Worm (Caenorhabditis elegans): ENCODE measurements around the gene R09E10.13.
"Not testable (repeated sequence)": the region's sequence is repeated elsewhere in the genome, so short reads cannot be mapped to it uniquely, and the experiment has no call there.

Gene R09E10.13

DNA sequence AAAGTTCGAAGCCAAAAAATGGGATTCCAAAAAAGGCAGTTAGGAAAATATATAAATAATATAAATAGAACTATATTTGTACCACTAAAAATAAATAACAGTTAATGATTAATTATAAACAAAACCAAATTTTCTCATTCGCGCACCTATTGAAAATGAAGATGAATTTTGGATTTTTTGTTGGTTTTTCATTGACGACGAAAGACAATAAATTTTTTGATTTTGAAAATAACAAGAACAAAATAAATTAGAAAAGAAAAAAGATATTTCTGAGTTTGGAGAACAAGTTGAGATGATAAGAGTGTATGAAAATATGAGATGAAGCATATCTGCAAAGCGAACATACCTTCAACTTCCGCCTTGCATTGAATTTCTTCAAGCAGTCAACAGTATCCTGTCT, 42.3 kb upstream of the R09E10.13 start:
- TF ChIP-seq hlh-15 (tag; optimal IDR thresholded peaks at IDR 0.05) = no peak
- no peak for TF ChIP-seq ceh-18 (tag; optimal IDR thresholded peaks at IDR 0.05)
- TF ChIP-seq K09A11.1 (tag; optimal IDR thresholded peaks at IDR 0.05; ENCODE audit: insufficient read depth) = no peak
- TF ChIP-seq npax-4 (tag; optimal IDR thresholded peaks at IDR 0.05) = no peak
- no peak for TF ChIP-seq hlh-8 (tag; optimal IDR thresholded peaks at IDR 0.05)
- TF ChIP-seq ceh-24 (tag; optimal IDR thresholded peaks at IDR 0.05) = no peak
- TF ChIP-seq C38D4.7 (GFP tag; optimal IDR thresholded peaks at IDR 0.05) = no peak
- TF ChIP-seq hlh-6 (tag; optimal IDR thresholded peaks at IDR 0.05) = no peak
- no peak for TF ChIP-seq pat-9 (tag; optimal IDR thresholded peaks at IDR 0.05)
- no peak for TF ChIP-seq madf-2 (tag; optimal IDR thresholded peaks at IDR 0.05)
- no peak for TF ChIP-seq fkh-6 (tag; optimal IDR thresholded peaks at IDR 0.05)
- no peak for TF ChIP-seq mec-3 (tag; optimal IDR thresholded peaks at IDR 0.05; ENCODE audit: borderline replicate concordance)
- TF ChIP-seq ztf-16 (tag; optimal IDR thresholded peaks at IDR 0.05) = no peak
- TF ChIP-seq tbx-2 (tag; optimal IDR thresholded peaks at IDR 0.05) = no peak
- no peak for TF ChIP-seq ceh-22 (tag; optimal IDR thresholded peaks at IDR 0.05)
- TF ChIP-seq ama-1 (optimal IDR thresholded peaks at IDR 0.05) = no peak

ce11 chrIV:10331882-10332281, 36.9 kb upstream of the R09E10.13 start:
- TF ChIP-seq hlh-30 (tag; optimal IDR thresholded peaks at IDR 0.05; ENCODE audit: insufficient read depth) = no peak
- TF ChIP-seq npax-4 (tag; optimal IDR thresholded peaks at IDR 0.05) = no peak
- no peak for TF ChIP-seq hlh-13 (GFP tag; optimal IDR thresholded peaks at IDR 0.05)
- TF ChIP-seq odd-2 (tag; optimal IDR thresholded peaks at IDR 0.05) = no peak
- no peak for TF ChIP-seq ceh-45 (GFP tag; IDR thresholded peaks at IDR 0.05)
- no peak for TF ChIP-seq ceh-24 (tag; optimal IDR thresholded peaks at IDR 0.05)
- TF ChIP-seq zip-5 (tag; optimal IDR thresholded peaks at IDR 0.05) = no peak
- TF ChIP-seq ceh-14 (tag; optimal IDR thresholded peaks at IDR 0.05) = no peak
- TF ChIP-seq hlh-6 (tag; optimal IDR thresholded peaks at IDR 0.05) = no peak
- no peak for TF ChIP-seq T23F11.4 (GFP tag; optimal IDR thresholded peaks at IDR 0.05)
- no peak for TF ChIP-seq unc-42 (tag; optimal IDR thresholded peaks at IDR 0.05)
- TF ChIP-seq hlh-15 (tag; optimal IDR thresholded peaks at IDR 0.05) = no peak
- no peak for TF ChIP-seq rnt-1 (tag; optimal IDR thresholded peaks at IDR 0.05)
- TF ChIP-seq ceh-34 (tag; optimal IDR thresholded peaks at IDR 0.05) = no peak
- no peak for TF ChIP-seq ceh-2 (tag; optimal IDR thresholded peaks at IDR 0.05)

DNA sequence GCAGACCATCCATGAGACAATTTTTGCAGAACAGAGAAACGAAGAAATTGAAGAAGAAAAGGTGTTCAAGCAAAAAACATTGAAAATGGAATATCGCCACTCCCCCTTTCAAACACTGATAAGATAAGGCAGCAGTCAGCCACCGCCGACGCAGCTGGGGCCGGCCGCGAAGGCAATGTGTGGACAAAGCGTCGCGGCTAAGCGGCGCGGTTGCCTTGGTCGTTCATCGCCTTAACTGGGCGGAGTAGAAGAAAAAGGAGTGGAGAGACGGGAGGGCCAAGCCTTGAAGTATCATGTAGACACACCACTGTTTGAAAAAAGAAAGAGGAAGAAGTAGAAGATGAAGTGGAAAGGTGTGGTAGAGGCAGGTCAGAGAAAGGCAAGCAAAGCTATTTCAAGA, 36.0 kb upstream of the R09E10.13 start:
- TF ChIP-seq ceh-31 (tag; optimal IDR thresholded peaks at IDR 0.05) (peak; percentile 30), pag-3 (tag; optimal IDR thresholded peaks at IDR 0.05; ENCODE audit: borderline replicate concordance) (no peak), elt-2 (tag; optimal IDR thresholded peaks at IDR 0.05) (peak; percentile 56), pha-2 (tag; optimal IDR thresholded peaks at IDR 0.05) (no peak), ceh-34 (tag; optimal IDR thresholded peaks at IDR 0.05) (peak; percentile 13), ref-2 (tag; optimal IDR thresholded peaks at IDR 0.05) (peak; percentile 58), pqm-1 (tag; optimal IDR thresholded peaks at IDR 0.05) (peak; percentile 6), ceh-14 (tag; optimal IDR thresholded peaks at IDR 0.05) (peak; percentile 21), hlh-6 (tag; optimal IDR thresholded peaks at IDR 0.05) (peak; percentile 15), fkh-6 (tag; optimal IDR thresholded peaks at IDR 0.05) (no peak), pros-1 (tag; optimal IDR thresholded peaks at IDR 0.05) (no peak)

DNA sequence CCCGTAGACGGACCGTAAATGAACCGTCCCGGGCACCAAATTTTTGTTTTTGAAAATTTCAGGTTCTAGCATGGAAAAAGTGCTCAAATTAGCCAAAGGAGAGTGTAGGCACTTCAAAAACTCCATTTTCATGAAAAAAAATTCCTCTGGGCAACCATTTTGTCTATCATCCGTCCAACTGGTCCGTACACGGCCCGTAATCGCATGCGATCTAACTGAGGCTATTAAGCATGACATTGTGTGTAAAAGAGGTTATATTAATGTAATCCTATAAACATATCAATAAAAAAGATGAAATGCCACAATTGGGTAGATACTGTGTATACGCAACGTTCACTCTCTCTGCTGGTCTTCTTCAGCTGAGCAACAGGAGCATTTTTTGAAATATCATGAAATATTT, 27.7 kb upstream of the R09E10.13 start, which contains the start of gene R09E10.1:
R09E10.1 (minus strand) TSS at position 101 of the 400 bp plus-strand sequence.
- not testable (repeated sequence) for TF ChIP-seq ttx-3 (tag; optimal IDR thresholded peaks at IDR 0.05); mec-3 (tag; optimal IDR thresholded peaks at IDR 0.05; ENCODE audit: borderline replicate concordance); ceh-30 (tag; optimal IDR thresholded peaks at IDR 0.05)

DNA sequence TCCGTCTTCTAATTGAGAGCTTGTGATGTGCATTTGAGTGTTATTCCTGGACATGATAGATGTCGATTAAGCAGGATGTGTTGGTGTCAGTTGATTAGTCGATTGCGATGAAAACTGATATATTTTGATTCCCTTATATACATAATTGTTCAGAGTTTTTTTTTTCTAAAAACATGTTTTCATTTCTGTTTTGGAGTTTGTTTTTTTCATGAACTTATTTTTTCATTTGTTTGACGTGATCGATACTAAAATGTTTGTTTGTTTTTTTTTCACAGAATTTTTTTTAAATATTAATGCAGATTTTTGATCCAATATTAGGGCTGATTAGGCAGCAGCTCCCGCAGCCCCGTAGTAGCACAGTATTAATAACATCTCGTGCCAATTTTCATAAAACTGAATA, 23.3 kb upstream of the R09E10.13 start, which contains the start of gene R09E10.2:
R09E10.2 (minus strand) TSS at position 101 of the 400 bp plus-strand sequence.
- TF ChIP-seq eyg-1 (tag; optimal IDR thresholded peaks at IDR 0.05) (no peak), ceh-34 (tag; optimal IDR thresholded peaks at IDR 0.05) (no peak), elt-4 (tag; optimal IDR thresholded peaks at IDR 0.05) (no peak), sox-2 (GFP tag; IDR thresholded peaks at IDR 0.05) (no peak), lim-6 (tag; optimal IDR thresholded peaks at IDR 0.05) (no peak), nhr-11 (tag; optimal IDR thresholded peaks at IDR 0.05) (no peak), zip-5 (tag; optimal IDR thresholded peaks at IDR 0.05) (no peak), ceh-9 (tag; optimal IDR thresholded peaks at IDR 0.05) (no peak), ceh-19 (GFP tag; optimal IDR thresholded peaks at IDR 0.05) (no peak), nfya-1 (tag; optimal IDR thresholded peaks at IDR 0.05) (no peak), fax-1 (tag; optimal IDR thresholded peaks at IDR 0.05) (no peak)
